Fruit fly (Drosophila melanogaster) Kc167 (cell line): ENCODE data around the gene Pburs.

Experiments
- Myc ChIP-seq: fragments of >200 bp; optimal IDR thresholded peaks from 2 replicates; lab custom pipeline; 2017; ENCODE audit warnings: missing external identifiers
- Sin3A ChIP-seq: fragments of >200 bp; optimal IDR thresholded peaks from 2 replicates; lab custom pipeline; 2018; ENCODE audit warnings: missing external identifiers
- h ChIP-seq: fragments of >200 bp; optimal IDR thresholded peaks from 3 replicates; lab custom pipeline; 2018; ENCODE audit warnings: missing external identifiers
- insv ChIP-seq: fragments of >200 bp; optimal IDR thresholded peaks from 3 replicates; lab custom pipeline; 2018; ENCODE audit warnings: missing external identifiers
- psq ChIP-seq: fragments of >200 bp; optimal IDR thresholded peaks from 2 replicates; lab custom pipeline; 2017; ENCODE audit warnings: missing external identifiers
- ttk ChIP-seq: sonication (Bioruptor generic); optimal IDR thresholded peaks from 2 replicates; lab custom pipeline; 2017; ENCODE audit warnings: missing external identifiers

The Pburs gene

dm6 chr2L:14414291-14414893 lies 2.7 kb downstream of the Pburs start:
- TF ChIP-seq ttk: no peak
- TF ChIP-seq psq (lab: Kevin White, UChicago): no peak
- no peak for TF ChIP-seq Sin3A
- no peak for TF ChIP-seq insv (lab: Kevin White, UChicago)
- no peak for TF ChIP-seq h (lab: Kevin White, UChicago)
- no peak for TF ChIP-seq Myc (lab: Kevin White, UChicago)

- TF ChIP-seq h (lab: Kevin White, UChicago): no peak
- no peak for TF ChIP-seq Sin3A
- no peak for TF ChIP-seq insv (lab: Kevin White, UChicago)
- TF ChIP-seq ttk: no peak
- TF ChIP-seq psq (lab: Kevin White, UChicago): no peak
- no peak for TF ChIP-seq Myc (lab: Kevin White, UChicago)
Measured at dm6 chr2L:14413408-14413807, 3.7 kb downstream of the Pburs start.

dm6 chr2L:14411102-14411501 lies 6.0 kb downstream of the Pburs start:
- TF ChIP-seq ttk: no peak
- TF ChIP-seq insv (lab: Kevin White, UChicago): no peak
- no peak for TF ChIP-seq psq (lab: Kevin White, UChicago)
- TF ChIP-seq Myc (lab: Kevin White, UChicago): no peak
- TF ChIP-seq h (lab: Kevin White, UChicago): no peak
- no peak for TF ChIP-seq Sin3A

- TF ChIP-seq Sin3A (no peak), insv (lab: Kevin White, UChicago) (no peak), ttk (no peak), psq (lab: Kevin White, UChicago) (no peak), h (lab: Kevin White, UChicago) (no peak), Myc (lab: Kevin White, UChicago) (no peak)
Measured at dm6 chr2L:14410331-14410730, 6.8 kb downstream of the Pburs start.

- TF ChIP-seq insv (lab: Kevin White, UChicago) (peak; percentile 95), Myc (lab: Kevin White, UChicago) (no peak)
Measured at dm6 chr2L:14409428-14409933, 7.7 kb downstream of the Pburs start, which contains the start of gene elB. TSS of gene elB (minus strand) at chr2L:14409549.

dm6 chr2L:14408383-14409004 lies 8.6 kb downstream of the Pburs start:
- TF ChIP-seq h (lab: Kevin White, UChicago) (no peak), ttk (no peak), psq (lab: Kevin White, UChicago) (no peak), insv (lab: Kevin White, UChicago) (no peak), Sin3A (no peak), Myc (lab: Kevin White, UChicago) (no peak)

- TF ChIP-seq ttk: no peak
- no peak for TF ChIP-seq psq (lab: Kevin White, UChicago)
- TF ChIP-seq Myc (lab: Kevin White, UChicago): no peak
Measured at dm6 chr2L:14404744-14405449, 12.2 kb downstream of the Pburs start.

- no peak for TF ChIP-seq Sin3A
- no peak for TF ChIP-seq h (lab: Kevin White, UChicago)
- TF ChIP-seq Myc (lab: Kevin White, UChicago): no peak
- TF ChIP-seq ttk: no peak
- TF ChIP-seq insv (lab: Kevin White, UChicago): no peak
- TF ChIP-seq psq (lab: Kevin White, UChicago): no peak
Measured at dm6 chr2L:14403568-14403967, 13.6 kb downstream of the Pburs start.

- TF ChIP-seq psq (lab: Kevin White, UChicago): no peak
- TF ChIP-seq insv (lab: Kevin White, UChicago): no peak
- TF ChIP-seq ttk: no peak
- TF ChIP-seq h (lab: Kevin White, UChicago): no peak
- TF ChIP-seq Sin3A: no peak
- no peak for TF ChIP-seq Myc (lab: Kevin White, UChicago)
Measured at dm6 chr2L:14401616-14402240, 15.4 kb downstream of the Pburs start.

- TF ChIP-seq ttk: no peak
- TF ChIP-seq h (lab: Kevin White, UChicago): no peak
- TF ChIP-seq psq (lab: Kevin White, UChicago): no peak
- no peak for TF ChIP-seq insv (lab: Kevin White, UChicago)
- no peak for TF ChIP-seq Myc (lab: Kevin White, UChicago)
- no peak for TF ChIP-seq Sin3A
Measured at dm6 chr2L:14400676-14401075, 16.5 kb downstream of the Pburs start.

dm6 chr2L:14399326-14399725 lies 17.8 kb downstream of the Pburs start:
- TF ChIP-seq h (lab: Kevin White, UChicago): no peak
- no peak for TF ChIP-seq ttk
- no peak for TF ChIP-seq insv (lab: Kevin White, UChicago)
- no peak for TF ChIP-seq Myc (lab: Kevin White, UChicago)
- TF ChIP-seq Sin3A: no peak
- TF ChIP-seq psq (lab: Kevin White, UChicago): no peak

dm6 chr2L:14398562-14398961 lies 18.6 kb downstream of the Pburs start:
- no peak for TF ChIP-seq h (lab: Kevin White, UChicago)
- no peak for TF ChIP-seq insv (lab: Kevin White, UChicago)
- no peak for TF ChIP-seq Sin3A
- no peak for TF ChIP-seq Myc (lab: Kevin White, UChicago)
- TF ChIP-seq psq (lab: Kevin White, UChicago): no peak
- no peak for TF ChIP-seq ttk
